Worm (Caenorhabditis elegans): ENCODE results near the gene F31B9.3.

DNA sequence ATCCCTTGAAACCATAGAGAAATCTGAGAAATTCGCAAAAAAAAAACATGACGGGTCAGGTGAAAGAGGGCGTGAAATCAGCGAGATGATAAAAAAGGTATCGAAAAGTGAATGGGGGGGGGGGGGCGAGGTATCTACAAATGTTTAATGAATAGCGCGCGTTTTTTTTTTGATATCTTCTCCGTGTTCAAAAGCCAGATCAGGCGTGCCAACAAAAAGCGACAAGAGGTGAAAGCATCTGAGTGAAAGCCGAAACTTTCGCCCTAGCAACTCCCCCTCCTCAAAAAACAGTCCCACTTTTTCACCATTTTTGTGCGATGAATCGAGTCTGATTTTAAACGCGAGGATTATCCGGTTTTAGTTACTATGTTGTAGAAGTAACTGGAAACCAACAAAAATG, 35.6 kb upstream of the F31B9.3 start:
- TF ChIP-seq C04F5.9 (tag; optimal IDR thresholded peaks at IDR 0.05) = no peak
- TF ChIP-seq zip-4 (GFP tag; optimal IDR thresholded peaks at IDR 0.05) = no peak
- TF ChIP-seq mef-2 (tag; optimal IDR thresholded peaks at IDR 0.05) = no peak
- no peak for TF ChIP-seq nhr-76 (tag; optimal IDR thresholded peaks at IDR 0.05)
- no peak for TF ChIP-seq ama-1 (optimal IDR thresholded peaks at IDR 0.05)
- no peak for TF ChIP-seq nhr-20 (tag; optimal IDR thresholded peaks at IDR 0.05)
- no peak for TF ChIP-seq Y116A8C.19 (tag; optimal IDR thresholded peaks at IDR 0.05; ENCODE audit: borderline replicate concordance)
- no peak for TF ChIP-seq mdl-1 (tag; optimal IDR thresholded peaks at IDR 0.05)
- TF ChIP-seq nhr-237 (tag; optimal IDR thresholded peaks at IDR 0.05) = no peak

Data from whole organism, L1 larva.